Fruit fly (Drosophila melanogaster): Measurements from ENCODE around the gene Ndfip.

DNA sequence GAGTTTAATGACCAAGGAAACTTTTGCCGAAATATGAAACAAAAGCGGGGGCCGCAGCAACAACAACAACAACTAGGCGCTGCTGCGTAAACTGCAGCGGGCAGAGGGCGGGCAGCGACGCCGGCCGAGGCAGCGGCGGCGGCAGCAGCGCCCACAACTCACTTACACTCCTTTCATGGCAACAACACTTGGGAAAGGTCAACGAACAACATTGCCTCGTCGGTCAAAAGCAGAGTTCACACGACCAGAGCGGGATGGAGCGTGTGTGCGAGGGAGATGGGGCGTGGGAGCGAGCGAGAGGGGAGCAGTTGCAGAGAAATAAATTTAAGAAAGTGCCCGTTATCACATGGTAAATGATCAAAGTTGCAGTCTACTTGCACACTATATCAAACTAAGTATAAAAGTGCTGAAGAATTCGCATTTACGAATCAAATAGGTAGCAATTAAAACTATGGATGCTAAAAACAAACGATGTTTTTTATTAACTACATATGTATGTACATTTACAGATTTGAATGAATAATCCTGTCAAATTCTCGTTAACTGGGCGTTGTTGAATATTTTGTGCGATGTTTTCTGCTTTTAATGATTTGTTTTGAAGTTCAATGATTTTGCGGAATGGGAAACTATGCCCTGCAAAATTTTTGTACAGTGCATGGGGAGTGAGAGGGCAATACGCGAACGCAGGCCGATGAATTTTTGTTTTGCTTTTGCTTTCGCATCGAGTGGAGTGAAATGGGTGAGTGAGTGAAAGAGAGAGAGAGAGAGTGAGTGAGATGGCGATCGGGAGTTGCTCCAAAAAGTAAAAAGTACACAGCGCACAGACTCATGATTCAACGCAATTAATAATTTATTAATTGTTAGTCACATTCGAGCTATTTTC is 45.7 kb downstream of the Ndfip start:
- TF ChIP-seq CG16779 (tag; optimal IDR thresholded peaks at IDR 0.05) (no peak), Hr4 (GFP tag; optimal IDR thresholded peaks at IDR 0.05) (peak; percentile 83), Blimp-1 (GFP tag; optimal IDR thresholded peaks at IDR 0.05) (peak; percentile 82), CG8632 (GFP tag; optimal IDR thresholded peaks at IDR 0.05) (peak; percentile 12), Hr39 (GFP tag; optimal IDR thresholded peaks at IDR 0.05) (peak; percentile 85), CG3919 (GFP tag; optimal IDR thresholded peaks at IDR 0.05) (peak; percentile 79), vri (GFP tag; optimal IDR thresholded peaks at IDR 0.05) (no peak), pdm3 (GFP tag; optimal IDR thresholded peaks at IDR 0.05) (peak; percentile 76), spab (GFP tag; optimal IDR thresholded peaks at IDR 0.05) (no peak), fd85E (GFP tag; optimal IDR thresholded peaks at IDR 0.05) (peak; percentile 42)
